Worm (Caenorhabditis elegans): ENCODE measurements around the gene nhr-183.

ce11 chrV:2303775-2304174 lies 39.3 kb upstream of the nhr-183 start, which contains the start of gene irld-15:
- TF ChIP-seq ZK546.5 (tag; optimal IDR thresholded peaks at IDR 0.05), result no peak
- no peak for TF ChIP-seq pqm-1 (tag; optimal IDR thresholded peaks at IDR 0.05)
- no peak for TF ChIP-seq daf-12 (tag; optimal IDR thresholded peaks at IDR 0.05)
- TF ChIP-seq ztf-11 (tag; optimal IDR thresholded peaks at IDR 0.05), result no peak
- no peak for TF ChIP-seq nfya-1 (tag; optimal IDR thresholded peaks at IDR 0.05; ENCODE audit: insufficient read depth)
- TF ChIP-seq nhr-28 (tag; optimal IDR thresholded peaks at IDR 0.05), result no peak
- TF ChIP-seq nhr-77 (tag; optimal IDR thresholded peaks at IDR 0.05), result no peak

All from whole organism, L3 larva.